Worm (Caenorhabditis elegans): ENCODE results near the gene W03F9.1.

DNA sequence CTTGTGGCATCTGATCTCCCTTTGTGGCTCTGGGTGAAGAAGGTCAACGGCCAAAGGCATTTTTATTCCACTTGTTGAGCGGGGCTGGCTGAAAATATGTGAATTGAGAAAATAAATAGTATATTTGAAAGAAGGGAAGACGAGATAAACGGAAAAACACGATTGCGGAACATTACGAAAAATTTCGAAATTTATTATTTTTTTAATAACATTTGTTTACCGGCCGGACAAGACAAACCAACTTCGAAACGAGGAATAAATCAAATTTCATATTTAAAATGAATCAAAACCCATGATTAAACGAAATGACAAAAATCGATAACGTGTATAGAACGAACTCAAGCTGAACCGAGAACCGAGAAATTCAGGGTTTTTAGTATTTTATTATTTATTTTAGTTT is 22.5 kb downstream of the W03F9.1 start, which contains the start of gene rps-27:
- TF ChIP-seq tbx-2 (tag; optimal IDR thresholded peaks at IDR 0.05): no peak
- no peak for TF ChIP-seq hlh-30 (tag; optimal IDR thresholded peaks at IDR 0.05; ENCODE audit: insufficient read depth)
- TF ChIP-seq unc-86 (tag; optimal IDR thresholded peaks at IDR 0.05): no peak
- no peak for TF ChIP-seq fax-1 (tag; optimal IDR thresholded peaks at IDR 0.05)
- no peak for TF ChIP-seq ceh-31 (tag; optimal IDR thresholded peaks at IDR 0.05)
- no peak for TF ChIP-seq npax-4 (tag; optimal IDR thresholded peaks at IDR 0.05)
- TF ChIP-seq dmd-4 (tag; optimal IDR thresholded peaks at IDR 0.05; ENCODE audit: borderline replicate concordance): no peak
- no peak for TF ChIP-seq pat-9 (tag; optimal IDR thresholded peaks at IDR 0.05)
- TF ChIP-seq syd-9 (tag; optimal IDR thresholded peaks at IDR 0.05): no peak
- no peak for TF ChIP-seq C08G9.2 (tag; optimal IDR thresholded peaks at IDR 0.05)
- TF ChIP-seq ama-1 (optimal IDR thresholded peaks at IDR 0.05): no peak
- no peak for TF ChIP-seq ceh-22 (tag; optimal IDR thresholded peaks at IDR 0.05)
- no peak for TF ChIP-seq nfya-1 (tag; optimal IDR thresholded peaks at IDR 0.05)
- no peak for TF ChIP-seq pha-4 (tag; optimal IDR thresholded peaks at IDR 0.05)
